Worm (Caenorhabditis elegans): ENCODE results near the gene pcyt-2.2.

- TF ChIP-seq elt-2 (tag; optimal IDR thresholded peaks at IDR 0.05) (no peak), fkh-10 (GFP tag; optimal IDR thresholded peaks at IDR 0.05) (no peak), skn-1 (tag; optimal IDR thresholded peaks at IDR 0.05) (no peak), lin-39 (tag; optimal IDR thresholded peaks at IDR 0.05) (no peak)
Observed at ce11 chrX:7866493-7866892, 17.6 kb upstream of the pcyt-2.2 start.
